Worm (Caenorhabditis elegans): ENCODE data around the gene srd-41.
"Not testable (repeated sequence)": the region's sequence is repeated elsewhere in the genome, so short reads cannot be mapped to it uniquely, and the experiment has no call there.

srd-41 gene

ce11 chrX:12296392-12296791 lies 30.1 kb upstream of the srd-41 start, which contains the start of gene W06D11.2:
W06D11.2 (minus strand) TSS chrX:12296730.
- no peak for TF ChIP-seq tbx-37 (GFP tag; conservative IDR thresholded peaks at IDR 0.05)
- no peak for TF ChIP-seq flt-1 (GFP tag; IDR thresholded peaks at IDR 0.05)
- no peak for TF ChIP-seq ets-7 (tag; optimal IDR thresholded peaks at IDR 0.05)
- TF ChIP-seq sea-1 (GFP tag; conservative IDR thresholded peaks at IDR 0.05): no peak
- TF ChIP-seq hmbx-1 (tag; optimal IDR thresholded peaks at IDR 0.05): no peak
- TF ChIP-seq ama-1 (optimal IDR thresholded peaks at IDR 0.05): no peak
- TF ChIP-seq ceh-13 (GFP tag; optimal IDR thresholded peaks at IDR 0.05): no peak
- no peak for TF ChIP-seq tra-4 (tag; optimal IDR thresholded peaks at IDR 0.05)
- no peak for TF ChIP-seq hmg-4 (GFP tag; optimal IDR thresholded peaks at IDR 0.05)
- no peak for TF ChIP-seq scrt-1 (GFP tag; IDR thresholded peaks at IDR 0.05)
- TF ChIP-seq ceh-36 (tag; optimal IDR thresholded peaks at IDR 0.05): no peak
- no peak for TF ChIP-seq pes-1 (GFP tag; IDR thresholded peaks at IDR 0.05)
- TF ChIP-seq F13C5.2 (tag; optimal IDR thresholded peaks at IDR 0.05): no peak
- TF ChIP-seq aly-1 (tag; optimal IDR thresholded peaks at IDR 0.05): no peak

ce11 chrX:12298324-12298723 lies 28.2 kb upstream of the srd-41 start, which contains the start of gene W06D11.3:
W06D11.3 (plus strand) TSS chrX:12298683.
- TF ChIP-seq sea-1 (GFP tag; conservative IDR thresholded peaks at IDR 0.05) (no peak), ceh-13 (GFP tag; optimal IDR thresholded peaks at IDR 0.05) (no peak), ets-7 (tag; optimal IDR thresholded peaks at IDR 0.05) (no peak), aly-1 (tag; optimal IDR thresholded peaks at IDR 0.05) (no peak), tra-4 (tag; optimal IDR thresholded peaks at IDR 0.05) (no peak), hmbx-1 (tag; optimal IDR thresholded peaks at IDR 0.05) (no peak), hnd-1 (tag; optimal IDR thresholded peaks at IDR 0.05) (no peak), tbx-11 (GFP tag; IDR thresholded peaks at IDR 0.05) (no peak), ceh-36 (tag; optimal IDR thresholded peaks at IDR 0.05) (no peak), ama-1 (optimal IDR thresholded peaks at IDR 0.05) (no peak), flt-1 (GFP tag; IDR thresholded peaks at IDR 0.05) (no peak), scrt-1 (GFP tag; IDR thresholded peaks at IDR 0.05) (no peak), pes-1 (GFP tag; IDR thresholded peaks at IDR 0.05) (no peak), F13C5.2 (tag; optimal IDR thresholded peaks at IDR 0.05) (no peak), B0310.2 (tag; optimal IDR thresholded peaks at IDR 0.05) (no peak), tbx-37 (GFP tag; conservative IDR thresholded peaks at IDR 0.05) (no peak), hmg-4 (GFP tag; optimal IDR thresholded peaks at IDR 0.05) (no peak)

ce11 chrX:12299834-12300233 lies 26.7 kb upstream of the srd-41 start, which contains the start of gene W06D11.5:
W06D11.5 (plus strand) TSS chrX:12300134.
- TF ChIP-seq flt-1 (GFP tag; IDR thresholded peaks at IDR 0.05): no peak
- TF ChIP-seq ceh-36 (tag; optimal IDR thresholded peaks at IDR 0.05): no peak
- TF ChIP-seq hmbx-1 (tag; optimal IDR thresholded peaks at IDR 0.05): no peak

- not testable (repeated sequence) for TF ChIP-seq ceh-36, hnd-1, F13C5.2 (tag; optimal IDR thresholded peaks at IDR 0.05)
Observed at ce11 chrX:12302755-12303154, 23.8 kb upstream of the srd-41 start, which contains the start of gene dot-1.3. dot-1.3 (minus strand) TSS chrX:12302855.

- no peak for TF ChIP-seq scrt-1 (GFP tag; IDR thresholded peaks at IDR 0.05)
- TF ChIP-seq hmbx-1 (tag; optimal IDR thresholded peaks at IDR 0.05): no peak
- no peak for TF ChIP-seq tbx-11 (GFP tag; IDR thresholded peaks at IDR 0.05)
- no peak for TF ChIP-seq sea-1 (GFP tag; conservative IDR thresholded peaks at IDR 0.05)
Observed at ce11 chrX:12304231-12304630, 22.3 kb upstream of the srd-41 start.

ce11 chrX:12306565-12306964 lies 20.0 kb upstream of the srd-41 start, which contains the start of gene phf-32:
phf-32 (plus strand) TSS chrX:12306865.
- TF ChIP-seq tbx-37 (GFP tag; conservative IDR thresholded peaks at IDR 0.05) (no peak), hmbx-1 (tag; optimal IDR thresholded peaks at IDR 0.05) (no peak), F13C5.2 (tag; optimal IDR thresholded peaks at IDR 0.05) (no peak), sea-1 (GFP tag; conservative IDR thresholded peaks at IDR 0.05) (no peak), ceh-36 (tag; optimal IDR thresholded peaks at IDR 0.05) (no peak), hnd-1 (tag; optimal IDR thresholded peaks at IDR 0.05) (no peak), B0310.2 (tag; optimal IDR thresholded peaks at IDR 0.05) (no peak), aly-1 (tag; optimal IDR thresholded peaks at IDR 0.05) (no peak), hmg-4 (GFP tag; optimal IDR thresholded peaks at IDR 0.05) (no peak), flt-1 (GFP tag; IDR thresholded peaks at IDR 0.05) (no peak), ceh-13 (GFP tag; optimal IDR thresholded peaks at IDR 0.05) (no peak), tra-4 (tag; optimal IDR thresholded peaks at IDR 0.05) (no peak), ama-1 (optimal IDR thresholded peaks at IDR 0.05) (no peak)

- TF ChIP-seq scrt-1 (GFP tag; IDR thresholded peaks at IDR 0.05); F13C5.2 (tag; optimal IDR thresholded peaks at IDR 0.05); tra-4 (tag; optimal IDR thresholded peaks at IDR 0.05): not testable (repeated sequence)
Observed at ce11 chrX:12308045-12308499, 18.5 kb upstream of the srd-41 start, which contains the start of gene F17A2.16. F17A2.16 (plus strand) TSS chrX:12308449.

ce11 chrX:12313779-12314178 lies 12.7 kb upstream of the srd-41 start:
- TF ChIP-seq sea-1 (GFP tag; conservative IDR thresholded peaks at IDR 0.05) (no peak), B0310.2 (tag; optimal IDR thresholded peaks at IDR 0.05) (no peak), tra-4 (tag; optimal IDR thresholded peaks at IDR 0.05) (no peak), flt-1 (GFP tag; IDR thresholded peaks at IDR 0.05) (no peak), scrt-1 (GFP tag; IDR thresholded peaks at IDR 0.05) (no peak), pes-1 (GFP tag; IDR thresholded peaks at IDR 0.05) (no peak), ceh-36 (tag; optimal IDR thresholded peaks at IDR 0.05) (no peak), hmbx-1 (tag; optimal IDR thresholded peaks at IDR 0.05) (no peak), F13C5.2 (tag; optimal IDR thresholded peaks at IDR 0.05) (no peak), ama-1 (optimal IDR thresholded peaks at IDR 0.05) (no peak), ceh-13 (GFP tag; optimal IDR thresholded peaks at IDR 0.05) (no peak), ets-7 (tag; optimal IDR thresholded peaks at IDR 0.05) (no peak)
